Fruit fly (Drosophila melanogaster): ENCODE results near the gene CG6073.

CG6073 gene

DNA sequence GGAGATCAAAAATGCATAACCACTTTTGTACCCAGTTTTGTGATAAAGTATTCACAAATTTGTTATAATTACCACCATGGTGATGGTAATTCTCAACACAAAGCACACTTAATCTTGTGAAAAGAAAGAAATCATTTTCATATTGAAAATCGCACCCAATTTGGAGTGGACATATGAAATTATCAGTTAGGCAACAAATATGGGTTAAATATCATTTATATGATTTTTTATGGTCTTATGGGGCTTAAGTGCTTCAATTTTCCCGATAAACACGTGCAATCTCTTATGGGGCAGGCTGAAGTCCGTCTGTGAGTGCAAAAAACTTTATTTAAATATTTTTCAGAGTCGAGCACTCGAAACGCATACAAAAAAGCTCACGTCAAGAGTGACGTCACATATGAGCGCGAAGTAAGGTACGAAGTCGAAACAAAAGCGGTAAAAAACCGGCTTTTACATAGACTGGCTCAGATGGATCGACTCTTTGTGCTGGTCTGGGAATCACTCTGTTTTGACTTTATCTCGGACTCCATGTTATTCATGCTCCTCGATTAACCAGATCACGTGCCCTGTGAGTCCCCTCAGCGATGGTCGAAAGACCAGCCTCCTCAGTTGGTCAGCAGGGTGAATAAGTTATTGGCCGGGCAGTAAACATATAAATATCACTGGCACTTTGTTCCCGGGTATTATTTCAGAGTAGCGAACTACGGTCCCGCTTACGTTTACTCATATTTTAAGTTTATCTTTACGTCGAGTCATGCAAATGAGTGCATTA is 38.1 kb upstream of the CG6073 start:
- TF ChIP-seq pum (GFP tag; optimal IDR thresholded peaks at IDR 0.05) = no peak
- peak; percentile 40; the same call in 1 of the 2 replicates for TF ChIP-seq vvl (GFP tag; IDR thresholded peaks at IDR 0.05)
- peak; percentile 88 for TF ChIP-seq z (GFP tag; IDR thresholded peaks at IDR 0.05)
- TF ChIP-seq nom (GFP tag; optimal IDR thresholded peaks at IDR 0.05) = peak; percentile 40
- no peak for TF ChIP-seq mld (GFP tag; IDR thresholded peaks at IDR 0.05; ENCODE audit: partially characterized antibody)
- peak; percentile 23 for TF ChIP-seq Med (GFP tag)
- TF ChIP-seq chinmo (GFP tag; IDR thresholded peaks at IDR 0.05; ENCODE audit: partially characterized antibody) = 0 out of 4 replicates have a peak, but pooled peaks have one; percentile 45
- TF ChIP-seq sens (GFP tag) = peak; percentile 51
- no peak for TF ChIP-seq CG3407 (GFP tag; optimal IDR thresholded peaks at IDR 0.05)
- TF ChIP-seq nau (GFP tag; optimal IDR thresholded peaks at IDR 0.05) = no peak
- TF ChIP-seq CG4328 (GFP tag; optimal IDR thresholded peaks at IDR 0.05) = no peak
- TF ChIP-seq cwo (GFP tag; optimal IDR thresholded peaks at IDR 0.05) = peak; percentile 67
- no peak for TF ChIP-seq MBD-R2 (GFP tag; IDR thresholded peaks at IDR 0.05)
- TF ChIP-seq eve (GFP tag; optimal IDR thresholded peaks at IDR 0.05) = peak in 1 of 2 experiments; percentile 6
- TF ChIP-seq ato (GFP tag; IDR thresholded peaks at IDR 0.05; ENCODE audit: partially characterized antibody) = no peak
- TF ChIP-seq ken (GFP tag; IDR thresholded peaks at IDR 0.05) = 0 out of 3 replicates have a peak, but pooled peaks have one; percentile 10
- peak; percentile 5 for TF ChIP-seq CG12769 (tag; optimal IDR thresholded peaks at IDR 0.05)

DNA sequence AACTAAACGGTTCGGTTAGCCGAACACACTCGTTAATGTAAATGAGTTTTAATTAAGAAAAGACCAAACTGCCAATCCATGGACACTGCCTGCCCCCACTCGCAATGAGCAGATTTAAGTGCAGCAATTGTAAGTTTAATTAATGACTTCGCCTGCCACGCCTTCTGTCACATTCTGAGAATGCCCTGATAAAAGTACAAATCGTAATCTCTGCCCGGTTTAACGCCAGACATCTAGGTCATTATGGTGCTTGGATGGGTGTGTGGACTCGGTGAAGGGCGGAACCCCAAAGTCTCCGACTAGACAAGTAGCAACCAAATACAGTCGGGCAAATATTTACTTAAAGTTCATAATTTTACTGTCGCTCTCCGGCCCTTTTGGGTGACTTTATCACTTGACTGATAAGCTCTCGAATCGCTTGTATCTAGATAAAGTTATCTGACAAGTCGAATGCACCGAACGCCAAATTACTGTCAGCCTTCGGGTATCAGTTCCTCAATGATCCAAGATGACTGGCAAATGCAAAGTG is 33.6 kb upstream of the CG6073 start:
- TF ChIP-seq Dll (GFP tag; IDR thresholded peaks at IDR 0.05; ENCODE audit: partially characterized antibody) = no peak
- no peak for TF ChIP-seq ERR (GFP tag; optimal IDR thresholded peaks at IDR 0.05)
- TF ChIP-seq bsh (GFP tag; optimal IDR thresholded peaks at IDR 0.05) = peak in 1 of 2 experiments; percentile 14
- TF ChIP-seq CG18262 (tag; optimal IDR thresholded peaks at IDR 0.05) = no peak
- no peak for TF ChIP-seq Doc2 (GFP tag; IDR thresholded peaks at IDR 0.05)
- TF ChIP-seq ato (GFP tag; IDR thresholded peaks at IDR 0.05; ENCODE audit: partially characterized antibody) = no peak
- no peak for TF ChIP-seq ken (GFP tag; IDR thresholded peaks at IDR 0.05)
- TF ChIP-seq CG10462 (GFP tag; optimal IDR thresholded peaks at IDR 0.05) = no peak
- TF ChIP-seq Antp (GFP tag; optimal IDR thresholded peaks at IDR 0.05) = no peak
- no peak for TF ChIP-seq CG4328 (GFP tag; optimal IDR thresholded peaks at IDR 0.05)
- TF ChIP-seq Fer2 (tag; optimal IDR thresholded peaks at IDR 0.05) = no peak
- TF ChIP-seq run (tag; optimal IDR thresholded peaks at IDR 0.05) = no peak
- peak; percentile 10 for TF ChIP-seq gsb-n (tag; optimal IDR thresholded peaks at IDR 0.05)
- no peak for TF ChIP-seq psq (GFP tag; optimal IDR thresholded peaks at IDR 0.05)
- no peak for TF ChIP-seq CG2199 (GFP tag; IDR thresholded peaks at IDR 0.05)
- no peak for TF ChIP-seq hb (GFP tag; IDR thresholded peaks at IDR 0.05; ENCODE audit: partially characterized antibody)
- TF ChIP-seq Six4 (GFP tag; optimal IDR thresholded peaks at IDR 0.05) = no peak
- no peak for TF ChIP-seq bigmax (GFP tag; optimal IDR thresholded peaks at IDR 0.05)
- no peak for TF ChIP-seq pros (GFP tag; optimal IDR thresholded peaks at IDR 0.05)
- TF ChIP-seq CG6654 (GFP tag; optimal IDR thresholded peaks at IDR 0.05) = no peak
- TF ChIP-seq dmrt99B (tag; optimal IDR thresholded peaks at IDR 0.05) = no peak
- TF ChIP-seq CG4404 (GFP tag; IDR thresholded peaks at IDR 0.05) = no peak
- no peak for TF ChIP-seq slp2 (GFP tag; optimal IDR thresholded peaks at IDR 0.05)
- TF ChIP-seq Camta (GFP tag; optimal IDR thresholded peaks at IDR 0.05) = no peak
- no peak for TF ChIP-seq chn (GFP tag; optimal IDR thresholded peaks at IDR 0.05)
- TF ChIP-seq dati (GFP tag; IDR thresholded peaks at IDR 0.05) = no peak
- no peak for TF ChIP-seq emc (GFP tag; optimal IDR thresholded peaks at IDR 0.05)
- TF ChIP-seq esg (GFP tag; conservative IDR thresholded peaks at IDR 0.05) = no peak
- no peak for TF ChIP-seq Gug (GFP tag; IDR thresholded peaks at IDR 0.05)
- no peak for TF ChIP-seq D19B (GFP tag; optimal IDR thresholded peaks at IDR 0.05)
- TF ChIP-seq CG7745 (tag; optimal IDR thresholded peaks at IDR 0.05) = no peak
- no peak for TF ChIP-seq trh (GFP tag; optimal IDR thresholded peaks at IDR 0.05)
- TF ChIP-seq sim (GFP tag; IDR thresholded peaks at IDR 0.05) = no peak
- TF ChIP-seq nerfin-1 (tag; optimal IDR thresholded peaks at IDR 0.05) = peak; percentile 31
